Fruit fly (Drosophila melanogaster): ENCODE measurements around the gene CG42486.

Gene CG42486

DNA sequence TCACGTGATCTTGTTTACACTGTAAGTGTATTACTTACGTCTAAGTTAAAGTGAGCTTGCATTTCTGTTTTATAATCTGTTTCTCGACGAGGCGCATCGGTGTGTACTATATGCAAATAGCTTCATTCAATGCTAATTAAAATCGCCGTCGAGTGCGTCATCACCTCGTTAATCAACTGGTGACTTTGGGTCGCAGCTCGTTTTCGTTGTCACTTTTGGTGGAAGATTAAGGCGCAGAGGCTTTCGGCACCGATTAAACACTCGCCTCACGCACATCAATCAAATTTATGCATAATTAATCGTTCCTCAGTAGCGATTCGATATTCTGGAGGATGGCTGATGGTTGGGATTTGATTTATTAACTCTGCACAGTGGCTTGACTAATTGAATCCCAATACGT, 1.3 kb downstream of the CG42486 start:
- no peak for TF ChIP-seq pan (optimal IDR thresholded peaks at IDR 0.05)
- TF ChIP-seq psq (optimal IDR thresholded peaks at IDR 0.05): no peak
- no peak for TF ChIP-seq Dll (optimal IDR thresholded peaks at IDR 0.05)
- TF ChIP-seq EcR (GFP tag; optimal IDR thresholded peaks at IDR 0.05): no peak
- no peak for TF ChIP-seq CG8478 (optimal IDR thresholded peaks at IDR 0.05)
- TF ChIP-seq usp (GFP tag; optimal IDR thresholded peaks at IDR 0.05): no peak

DNA sequence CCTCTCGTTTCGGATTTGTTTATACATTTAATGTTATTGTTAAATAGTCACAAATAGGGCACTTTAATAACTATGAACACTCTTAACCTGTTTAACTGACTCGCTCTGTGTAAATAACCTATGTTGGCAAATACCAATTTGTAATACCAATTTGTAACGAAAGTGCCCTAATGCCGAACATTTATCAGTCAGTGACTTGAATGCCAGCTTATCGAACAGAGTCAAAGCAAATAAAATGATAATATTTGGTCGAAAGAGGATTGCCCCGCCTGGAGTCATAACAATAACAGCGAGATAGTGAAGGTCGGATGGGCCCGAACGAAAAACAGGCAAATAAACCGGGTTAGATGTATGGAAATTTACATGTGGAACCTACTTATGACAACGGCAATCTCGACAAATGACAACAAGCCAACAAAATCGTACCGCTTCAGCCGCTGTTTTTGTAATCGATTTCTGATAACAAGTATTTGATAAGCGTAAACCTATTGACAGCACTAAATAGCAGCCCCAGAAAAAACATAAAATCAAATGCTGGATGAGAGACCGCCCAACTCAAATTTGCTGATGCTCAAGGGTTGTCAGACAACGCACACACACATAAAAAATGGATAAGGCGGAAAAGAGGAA, 2.3 kb downstream of the CG42486 start:
- no peak for TF ChIP-seq EcR (GFP tag; optimal IDR thresholded peaks at IDR 0.05)
- TF ChIP-seq psq (optimal IDR thresholded peaks at IDR 0.05): no peak
- TF ChIP-seq pan (optimal IDR thresholded peaks at IDR 0.05): no peak
- TF ChIP-seq CG8478 (optimal IDR thresholded peaks at IDR 0.05): no peak
- TF ChIP-seq usp (GFP tag; optimal IDR thresholded peaks at IDR 0.05): no peak
- no peak for TF ChIP-seq Dll (optimal IDR thresholded peaks at IDR 0.05)

DNA sequence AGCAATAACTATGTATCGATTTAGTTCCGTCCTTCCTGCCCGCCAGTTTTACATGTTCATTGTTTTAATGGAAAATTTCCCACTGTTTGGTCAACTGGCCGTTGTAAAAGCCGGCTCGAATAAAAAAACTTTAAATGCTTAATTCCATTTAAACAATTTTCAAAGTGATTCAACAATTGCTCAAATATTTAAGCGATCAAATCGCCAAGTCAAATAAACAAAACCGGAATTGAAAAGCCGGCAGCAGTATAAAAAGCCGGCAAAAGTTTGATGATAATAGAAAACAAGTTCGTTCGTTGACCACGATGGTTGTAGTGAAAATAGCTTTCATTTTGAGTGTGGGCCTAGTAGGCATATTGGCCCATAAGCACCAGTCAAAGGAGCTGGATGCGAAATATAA, 4.0 kb downstream of the CG42486 start, which contains the start of gene Mal-B1:
Gene Mal-B1, plus strand, starts transcription at position 301 of the 400 bp plus-strand sequence.
- TF ChIP-seq psq (optimal IDR thresholded peaks at IDR 0.05) (no peak), EcR (GFP tag; optimal IDR thresholded peaks at IDR 0.05) (no peak), Dll (optimal IDR thresholded peaks at IDR 0.05) (no peak), pan (optimal IDR thresholded peaks at IDR 0.05) (no peak), CG8478 (optimal IDR thresholded peaks at IDR 0.05) (no peak), usp (GFP tag; optimal IDR thresholded peaks at IDR 0.05) (no peak)

DNA sequence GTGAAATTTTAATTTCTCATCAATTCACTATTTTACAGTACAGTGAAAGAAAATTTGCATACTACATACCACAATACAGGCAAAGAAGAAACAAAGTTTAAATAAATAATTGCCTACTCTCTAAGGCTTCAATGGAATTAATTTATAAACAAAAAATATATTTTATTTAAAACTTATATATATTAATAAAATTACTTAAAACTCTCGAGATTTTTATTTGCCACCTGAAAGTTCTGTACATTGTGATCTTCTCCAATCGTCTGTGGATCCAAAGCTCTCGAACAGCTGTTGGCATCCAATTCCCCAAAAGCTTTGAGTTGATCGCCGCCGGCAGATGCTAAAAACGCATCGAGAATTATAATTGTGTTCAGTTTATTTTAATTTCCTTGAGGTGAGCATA, 6.7 kb downstream of the CG42486 start, which contains the start of gene Mal-B2:
Gene Mal-B2, plus strand, starts transcription at position 301 of the 400 bp plus-strand sequence.
- TF ChIP-seq CG8478 (optimal IDR thresholded peaks at IDR 0.05): no peak
- TF ChIP-seq Dll (optimal IDR thresholded peaks at IDR 0.05): no peak
- TF ChIP-seq psq (optimal IDR thresholded peaks at IDR 0.05): no peak
- no peak for TF ChIP-seq usp (GFP tag; optimal IDR thresholded peaks at IDR 0.05)
- TF ChIP-seq pan (optimal IDR thresholded peaks at IDR 0.05): no peak
- no peak for TF ChIP-seq EcR (GFP tag; optimal IDR thresholded peaks at IDR 0.05)

DNA sequence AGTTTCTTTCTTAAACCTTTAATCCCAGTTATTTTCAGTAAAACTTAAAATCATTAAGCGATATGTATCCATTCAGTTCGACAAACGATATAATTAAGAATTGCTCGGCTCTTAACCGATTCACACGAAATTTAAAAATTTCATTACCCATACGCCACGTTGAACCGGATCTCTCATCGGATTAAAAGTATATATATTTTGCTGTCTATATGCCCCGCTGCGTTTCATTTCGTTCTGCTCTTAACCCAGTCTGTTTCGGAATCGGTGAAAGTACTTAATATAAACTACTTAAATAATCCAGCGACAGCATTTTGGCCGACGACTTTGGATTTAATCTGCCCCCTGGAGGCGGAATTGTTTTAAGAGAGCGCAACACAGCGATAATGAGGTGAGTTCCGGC, 10.2 kb downstream of the CG42486 start, which contains the start of gene CG42751:
Gene CG42751, plus strand, starts transcription at position 301 of the 400 bp plus-strand sequence.
- TF ChIP-seq Dll (optimal IDR thresholded peaks at IDR 0.05) (no peak), CG8478 (optimal IDR thresholded peaks at IDR 0.05) (no peak), usp (GFP tag; optimal IDR thresholded peaks at IDR 0.05) (no peak), pan (optimal IDR thresholded peaks at IDR 0.05) (no peak), psq (optimal IDR thresholded peaks at IDR 0.05) (no peak), EcR (GFP tag; optimal IDR thresholded peaks at IDR 0.05) (no peak)

DNA sequence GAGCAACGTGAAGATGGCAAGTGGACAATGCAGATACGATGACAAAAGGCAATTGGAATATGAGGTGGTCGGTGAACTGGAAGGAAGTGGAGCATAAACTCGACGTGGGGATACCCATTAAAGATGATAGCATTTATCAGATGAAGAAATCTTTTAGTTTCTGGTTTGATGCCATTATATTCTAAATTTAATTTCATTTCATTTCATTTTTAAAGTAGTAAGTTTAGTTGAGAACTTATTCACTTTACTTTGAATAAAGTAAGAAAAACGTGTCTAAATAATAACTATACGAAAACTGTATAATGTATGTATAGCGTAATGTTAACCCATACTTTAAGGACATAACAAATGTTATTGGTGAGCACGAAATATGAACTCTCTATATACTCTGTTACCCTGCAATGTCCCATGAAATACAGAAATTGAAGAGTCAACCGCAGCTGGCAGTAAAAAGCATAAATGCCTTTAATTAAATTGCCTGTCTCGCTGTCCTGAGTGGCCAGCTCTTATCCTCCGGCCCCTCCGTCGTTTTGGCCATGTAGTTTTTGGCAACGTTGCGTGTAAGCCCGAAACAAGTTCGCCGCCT, 28.0 kb downstream of the CG42486 start:
- TF ChIP-seq psq (optimal IDR thresholded peaks at IDR 0.05) (no peak), pan (optimal IDR thresholded peaks at IDR 0.05) (peak; percentile 76)

DNA sequence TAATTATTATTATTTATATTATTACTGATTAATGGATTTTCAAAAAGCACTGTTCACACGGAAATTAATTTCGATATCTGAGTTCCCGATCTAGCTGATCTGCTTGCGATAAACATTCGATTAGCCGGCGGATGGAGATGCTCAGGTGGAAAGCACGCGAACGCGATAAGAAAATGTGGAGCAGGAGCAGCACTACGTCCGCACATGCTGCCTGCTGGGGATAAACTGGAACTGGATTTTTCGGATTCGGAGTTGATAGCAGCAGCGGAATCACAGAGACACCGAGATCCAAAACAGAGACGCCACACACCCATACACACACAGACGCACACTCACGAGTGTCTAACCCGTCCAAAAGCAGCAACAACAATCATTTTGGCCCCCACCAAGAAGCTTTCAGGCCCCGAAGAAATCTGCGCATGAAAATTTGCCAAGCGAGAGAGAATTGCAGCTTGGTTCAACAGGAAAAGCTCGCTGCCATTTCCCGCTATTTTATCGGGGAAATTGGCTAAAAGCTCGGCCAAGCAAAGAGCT, 31.4 kb downstream of the CG42486 start:
- TF ChIP-seq psq (optimal IDR thresholded peaks at IDR 0.05) (no peak), Dll (optimal IDR thresholded peaks at IDR 0.05) (no peak), pan (optimal IDR thresholded peaks at IDR 0.05) (no peak), CG8478 (optimal IDR thresholded peaks at IDR 0.05) (no peak), EcR (GFP tag; optimal IDR thresholded peaks at IDR 0.05) (no peak)

DNA sequence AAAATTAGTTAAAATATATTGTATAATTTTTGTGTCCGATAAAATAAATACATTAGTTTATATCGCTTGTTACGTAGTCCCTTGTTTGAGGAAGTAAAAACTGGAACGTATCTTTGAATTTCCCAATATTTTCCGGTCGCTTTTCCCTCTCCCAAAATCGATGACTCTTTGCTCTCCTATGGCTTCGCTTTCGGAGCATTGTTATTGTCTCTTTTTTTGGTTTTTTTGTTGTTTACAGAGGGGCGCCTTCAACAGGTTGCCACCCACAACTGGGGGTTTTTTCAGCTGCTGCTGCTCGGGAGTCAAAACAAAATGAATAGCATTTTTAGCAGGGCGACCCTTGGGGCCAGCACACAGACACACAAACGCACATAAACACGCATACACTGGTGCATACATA, 32.0 kb downstream of the CG42486 start:
- TF ChIP-seq Dll (optimal IDR thresholded peaks at IDR 0.05): no peak
- TF ChIP-seq EcR (GFP tag; optimal IDR thresholded peaks at IDR 0.05): no peak
- TF ChIP-seq psq (optimal IDR thresholded peaks at IDR 0.05): no peak
- no peak for TF ChIP-seq usp (GFP tag; optimal IDR thresholded peaks at IDR 0.05)
- TF ChIP-seq pan (optimal IDR thresholded peaks at IDR 0.05): no peak
- no peak for TF ChIP-seq CG8478 (optimal IDR thresholded peaks at IDR 0.05)

DNA sequence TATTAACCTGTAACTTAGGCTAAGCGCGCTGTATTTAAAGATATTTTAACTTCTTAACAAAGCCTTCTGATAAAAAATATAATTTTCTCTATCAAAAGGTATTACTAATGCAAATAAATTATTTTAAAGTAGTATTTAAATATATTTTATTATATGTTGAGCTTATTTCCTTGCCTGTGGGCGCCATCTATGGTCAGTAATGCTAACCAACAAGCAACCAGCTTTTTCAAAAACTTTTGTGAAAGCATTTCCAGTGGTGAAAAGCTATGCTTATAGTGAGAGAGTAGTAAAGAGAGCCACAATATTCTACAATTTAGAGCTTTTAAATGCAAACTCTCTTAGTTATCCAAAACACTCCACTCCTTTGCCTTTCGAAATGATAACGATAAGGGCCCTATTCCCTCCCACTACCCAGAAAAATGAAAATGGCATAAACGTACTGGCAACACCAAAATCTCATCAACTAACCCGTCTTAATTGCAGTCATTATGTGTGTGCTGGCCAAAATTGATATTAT, 35.9 kb downstream of the CG42486 start:
- TF ChIP-seq pan (optimal IDR thresholded peaks at IDR 0.05) (no peak), CG8478 (optimal IDR thresholded peaks at IDR 0.05) (no peak), psq (optimal IDR thresholded peaks at IDR 0.05) (no peak), usp (GFP tag; optimal IDR thresholded peaks at IDR 0.05) (no peak), Dll (optimal IDR thresholded peaks at IDR 0.05) (no peak), EcR (GFP tag; optimal IDR thresholded peaks at IDR 0.05) (no peak)

DNA sequence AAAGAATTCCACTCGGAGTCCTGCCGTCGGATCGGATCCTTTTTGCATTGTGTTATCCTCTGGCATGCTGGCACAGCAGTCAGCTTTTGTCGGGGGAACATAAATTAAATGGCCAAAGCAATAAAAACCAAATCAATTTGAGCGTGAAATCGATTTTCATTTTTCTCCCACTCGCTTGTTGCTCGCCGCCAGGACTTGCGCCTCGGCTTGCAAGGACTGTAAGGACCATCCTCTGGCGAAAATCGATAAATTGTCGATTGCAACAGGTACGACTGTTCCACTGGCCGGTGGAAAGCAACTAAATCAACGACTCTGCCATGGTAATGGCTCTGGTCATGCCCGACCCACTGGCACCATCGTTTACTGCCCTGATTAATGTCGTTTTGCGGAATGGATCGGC, 50.3 kb downstream of the CG42486 start:
- no peak for TF ChIP-seq psq (optimal IDR thresholded peaks at IDR 0.05)
- TF ChIP-seq usp (GFP tag; optimal IDR thresholded peaks at IDR 0.05): no peak
- no peak for TF ChIP-seq CG8478 (optimal IDR thresholded peaks at IDR 0.05)
- TF ChIP-seq Dll (optimal IDR thresholded peaks at IDR 0.05): no peak
- no peak for TF ChIP-seq EcR (GFP tag; optimal IDR thresholded peaks at IDR 0.05)
- TF ChIP-seq pan (optimal IDR thresholded peaks at IDR 0.05): no peak

Measured in whole organism.